Worm (Caenorhabditis elegans) whole organism, young adult: ENCODE measurements around the gene snfc-5.

Experiments used
- Y67H2A.10 ChIP-seq: fragments of 200-800 bp; sonication (Bioruptor generic); conservative IDR thresholded peaks from 2 replicates; pipeline ENCODE4 v1.3.6; 2022; ENCODE audit warnings: missing genetic modification reagents, missing genetic modification characterization, missing compliant biosample characterization
- hmg-1.2 ChIP-seq: fragments of 200-800 bp; sonication (Bioruptor generic); IDR thresholded peaks from 2 replicates; pipeline ENCODE4 v1.3.6; 2022; ENCODE audit warnings: missing genetic modification reagents, missing genetic modification characterization, missing compliant biosample characterization
- madf-10 ChIP-seq: sonication (generic microtip); optimal IDR thresholded peaks from 2 replicates; lab custom pipeline; 2016; ENCODE audit warnings: mild to moderate bottlenecking, missing genetic modification characterization, missing compliant biosample characterization
- snpc-4 ChIP-seq, 5 experiments: fragments of 150-350 bp in 1 of 5; sonication (generic microtip) in 4 of 5; optimal IDR thresholded peaks; 2 replicates each; lab custom pipeline; 2014 to 2018; ENCODE audit warnings: missing genetic modification characterization in 5 of 5, missing biosample characterization in 3 of 5, antibody characterized with exemption in 2 of 5, mild to moderate bottlenecking in 2 of 5, missing compliant biosample characterization in 2 of 5, missing genotype in 2 of 5, moderate library complexity in 2 of 5, missing genetic modification reagents in 1 of 5

DNA sequence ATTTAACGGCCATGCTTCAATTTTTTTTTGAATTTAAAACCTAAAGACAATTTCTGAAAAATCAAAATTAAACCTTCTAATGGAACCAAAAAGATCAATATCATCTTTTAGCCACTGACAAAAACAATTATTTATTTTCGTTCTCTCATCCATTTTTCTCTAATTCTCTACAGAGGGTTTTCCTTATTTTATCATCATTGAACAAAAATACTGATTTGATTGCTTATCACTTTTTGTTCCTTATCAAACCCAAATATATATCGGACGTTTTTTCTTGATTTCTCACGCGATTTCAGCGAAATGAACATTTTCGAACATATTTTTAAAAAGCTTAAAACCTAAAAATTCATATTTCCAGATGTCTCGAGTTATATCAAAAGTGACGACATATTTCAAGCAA lies 8.5 kb downstream of the snfc-5 start, which contains the start of gene mpc-1:
- TF ChIP-seq madf-10 (tag; lab: Kevin White, UChicago) = no peak
- TF ChIP-seq snpc-4 (GFP tag; optimal IDR thresholded peaks at IDR 0.05; lab: Kevin White, UChicago) = no peak
- no peak for TF ChIP-seq snpc-4 (tag; optimal IDR thresholded peaks at IDR 0.05; lab: Kevin White, UChicago)
- no peak for TF ChIP-seq hmg-1.2
- no peak for TF ChIP-seq Y67H2A.10 (GFP tag; lab: Robert Waterston, UW)
